Fruit fly (Drosophila melanogaster) whole organism, embryonic: ENCODE results near the gene Nf1.
A peak's percentile ranks its signal among the peaks of the same experiment; 100 is the strongest.

Source experiments
- Abd-B ChIP-seq: fragments of 200-800 bp; sonication (Bioruptor generic); optimal IDR thresholded peaks from 2 replicates; lab custom pipeline; 2018; ENCODE audit warnings: missing biosample characterization, mild to moderate bottlenecking, missing genetic modification characterization, moderate library complexity
- CG10979 ChIP-seq: fragments of 200-800 bp; sonication (Bioruptor generic); optimal IDR thresholded peaks from 2 replicates; lab custom pipeline; 2018; ENCODE audit warnings: missing biosample characterization, mild to moderate bottlenecking, missing genetic modification characterization, moderate library complexity
- CG11247 ChIP-seq: fragments of 200-800 bp; sonication (Bioruptor generic); IDR thresholded peaks from 2 replicates; pipeline ENCODE4 v1.3.6; 2022; ENCODE audit warnings: missing biosample characterization, missing genetic modification characterization
- CG11723 ChIP-seq: fragments of 200-800 bp; sonication (Bioruptor generic); optimal IDR thresholded peaks from 2 replicates; lab custom pipeline; 2017; ENCODE audit warnings: missing biosample characterization, mild to moderate bottlenecking, missing genetic modification characterization
- CG13424 ChIP-seq: fragments of 200-800 bp; sonication (Bioruptor generic); optimal IDR thresholded peaks from 2 replicates; lab custom pipeline; 2019; ENCODE audit warnings: missing biosample characterization, mild to moderate bottlenecking, missing genetic modification characterization, moderate library complexity
- CG13894 ChIP-seq: fragments of 200-800 bp; sonication (Bioruptor generic); optimal IDR thresholded peaks from 3 replicates; lab custom pipeline; 2018; ENCODE audit warnings: missing biosample characterization, mild to moderate bottlenecking, missing genetic modification characterization, moderate library complexity
- CG14441 ChIP-seq: fragments of 200-800 bp; sonication (Bioruptor generic); IDR thresholded peaks from 2 replicates; pipeline ENCODE4 v1.3.6; 2022; ENCODE audit warnings: missing biosample characterization, missing genetic modification characterization
- CG15601 ChIP-seq: fragments of 200-800 bp; sonication (Bioruptor generic); optimal IDR thresholded peaks from 3 replicates; lab custom pipeline; 2019; ENCODE audit warnings: missing biosample characterization, mild to moderate bottlenecking, missing genetic modification characterization, moderate library complexity
- CG16779 ChIP-seq: fragments of 200-800 bp; sonication (Bioruptor generic); IDR thresholded peaks from 2 replicates; pipeline ENCODE4 v1.3.6; 2022; ENCODE audit warnings: missing biosample characterization, missing genetic modification characterization
- CG17359 ChIP-seq: fragments of 200-800 bp; sonication (Bioruptor generic); optimal IDR thresholded peaks from 3 replicates; lab custom pipeline; 2018; ENCODE audit warnings: missing biosample characterization, mild to moderate bottlenecking, missing genetic modification characterization, moderate library complexity
- CG1832 ChIP-seq: fragments of 200-800 bp; sonication (Bioruptor generic); optimal IDR thresholded peaks from 2 replicates; lab custom pipeline; 2017; ENCODE audit warnings: missing biosample characterization, mild to moderate bottlenecking, missing genetic modification characterization, inconsistent platforms
- CG2120 ChIP-seq: fragments of 200-800 bp; sonication (Bioruptor generic); optimal IDR thresholded peaks from 3 replicates; lab custom pipeline; 2016; ENCODE audit warnings: missing biosample characterization, missing genetic modification characterization
- CG4282 ChIP-seq: fragments of 200-800 bp; sonication (Bioruptor generic); optimal IDR thresholded peaks from 2 replicates; lab custom pipeline; 2016; ENCODE audit warnings: missing biosample characterization, missing genetic modification characterization
- CG4707 ChIP-seq: fragments of 200-800 bp; sonication (Bioruptor generic); optimal IDR thresholded peaks from 2 replicates; lab custom pipeline; 2018; ENCODE audit warnings: missing biosample characterization, mild to moderate bottlenecking, missing genetic modification characterization, moderate library complexity
- CG7786 ChIP-seq: fragments of 200-800 bp; sonication (Bioruptor generic); optimal IDR thresholded peaks from 2 replicates; lab custom pipeline; 2016; ENCODE audit warnings: missing biosample characterization, missing genetic modification characterization
- CG8290 ChIP-seq, 3 experiments: fragments of 200-800 bp; sonication (Bioruptor generic); optimal IDR thresholded peaks; 2 replicates each; lab custom pipeline; 2016 to 2019; ENCODE audit warnings: missing biosample characterization in 3 of 3, missing genetic modification characterization in 3 of 3, mild to moderate bottlenecking in 2 of 3, moderate library complexity in 1 of 3
- CG9932 ChIP-seq: fragments of 200-800 bp; sonication (Bioruptor generic); IDR thresholded peaks from 2 replicates; pipeline ENCODE4 v1.3.6; 2022; ENCODE audit warnings: missing biosample characterization, missing genetic modification characterization
- CTCF ChIP-seq: fragments of 200-800 bp; sonication (Bioruptor generic); optimal IDR thresholded peaks from 2 replicates; lab custom pipeline; 2017; ENCODE audit warnings: missing biosample characterization, mild to moderate bottlenecking, missing genetic modification characterization, moderate library complexity
- Deaf1 ChIP-seq: fragments of 200-800 bp; optimal IDR thresholded peaks from 3 replicates; lab custom pipeline; 2019; ENCODE audit warnings: missing biosample characterization, mild to moderate bottlenecking, missing genetic modification characterization, moderate library complexity
- HLH4C ChIP-seq: fragments of 200-800 bp; sonication (Bioruptor generic); IDR thresholded peaks from 3 replicates; pipeline ENCODE4 v1.3.6; 2022; ENCODE audit warnings: missing biosample characterization, missing genetic modification characterization; ENCODE audit not compliant: partially characterized antibody
- Hey ChIP-seq: fragments of 200-800 bp; sonication (Bioruptor generic); optimal IDR thresholded peaks from 3 replicates; lab custom pipeline; 2018; ENCODE audit warnings: missing biosample characterization, mild to moderate bottlenecking, missing genetic modification characterization
- Jarid2 ChIP-seq: fragments of 200-800 bp; sonication (Bioruptor generic); optimal IDR thresholded peaks from 3 replicates; lab custom pipeline; 2017; ENCODE audit warnings: mild to moderate bottlenecking, missing biosample characterization, missing genetic modification reagents, missing genetic modification characterization
- Max ChIP-seq: fragments of 200-800 bp; sonication (Bioruptor generic); optimal IDR thresholded peaks from 2 replicates; lab custom pipeline; 2016; ENCODE audit warnings: missing biosample characterization, mild to moderate bottlenecking, missing genetic modification characterization
- NC2β ChIP-seq: fragments of 200-800 bp; sonication (Bioruptor generic); optimal IDR thresholded peaks from 2 replicates; lab custom pipeline; 2016; ENCODE audit warnings: missing biosample characterization, missing genetic modification characterization
- Neu2 ChIP-seq: fragments of 200-800 bp; sonication (Bioruptor generic); optimal IDR thresholded peaks from 3 replicates; lab custom pipeline; 2016; ENCODE audit warnings: missing biosample characterization, missing genetic modification characterization, borderline replicate concordance
- Poxn ChIP-seq: fragments of 200-800 bp; sonication (Bioruptor generic); IDR thresholded peaks from 2 replicates; pipeline ENCODE4 v1.3.6; 2022; ENCODE audit warnings: missing biosample characterization, missing genetic modification characterization
- Scr ChIP-seq: fragments of 200-800 bp; sonication (Bioruptor generic); IDR thresholded peaks from 2 replicates; pipeline ENCODE4 v1.3.6; 2022; ENCODE audit warnings: missing biosample characterization, missing genetic modification characterization; ENCODE audit not compliant: partially characterized antibody
- Sox102F ChIP-seq: fragments of 200-800 bp; sonication (Bioruptor generic); optimal IDR thresholded peaks from 2 replicates; lab custom pipeline; 2018; ENCODE audit warnings: missing biosample characterization, mild to moderate bottlenecking, missing genetic modification characterization, moderate library complexity
- Trl ChIP-seq, 3 experiments: fragments of >200 bp in 2 of 3; fragments of 200-800 bp in 1 of 3; sonication (Bioruptor generic) in 1 of 3; optimal IDR thresholded peaks; 2 replicates in 1 of 3; 3 replicates in 2 of 3; lab custom pipeline; 2016 to 2017; ENCODE audit warnings: missing biosample characterization in 1 of 3, missing genetic modification characterization in 1 of 3
- Xrp1 ChIP-seq: fragments of 200-800 bp; sonication (Bioruptor generic); IDR thresholded peaks from 2 replicates; pipeline ENCODE4 v1.3.6; 2022; ENCODE audit warnings: missing biosample characterization, missing genetic modification characterization
- ap ChIP-seq: fragments of 200-800 bp; sonication (Bioruptor generic); IDR thresholded peaks from 2 replicates; pipeline ENCODE4 v1.3.6; 2022; ENCODE audit warnings: missing biosample characterization, missing genetic modification characterization
- ara ChIP-seq: fragments of 200-800 bp; sonication (Bioruptor generic); IDR thresholded peaks from 2 replicates; pipeline ENCODE4 v1.3.6; 2022; ENCODE audit warnings: missing biosample characterization, missing genetic modification characterization
- bowl ChIP-seq: fragments of 200-800 bp; sonication (Bioruptor generic); IDR thresholded peaks from 2 replicates; pipeline ENCODE4 v1.3.6; 2022; ENCODE audit warnings: missing biosample characterization, missing genetic modification characterization
- cg ChIP-seq: fragments of 200-800 bp; sonication (Bioruptor generic); optimal IDR thresholded peaks from 3 replicates; lab custom pipeline; 2019; ENCODE audit warnings: missing biosample characterization, mild to moderate bottlenecking, missing genetic modification characterization, moderate library complexity
- chif ChIP-seq, 2 experiments: fragments of 200-800 bp; sonication (Bioruptor generic); optimal IDR thresholded peaks; 3 replicates each; lab custom pipeline; 2016; ENCODE audit warnings: missing biosample characterization in 2 of 2, missing genetic modification characterization in 2 of 2
- dmrt99B ChIP-seq: fragments of 200-800 bp; sonication (Bioruptor generic); optimal IDR thresholded peaks from 2 replicates; lab custom pipeline; 2018; ENCODE audit warnings: missing biosample characterization, mild to moderate bottlenecking, missing genetic modification characterization, moderate library complexity
- ewg ChIP-seq: fragments of 200-800 bp; sonication (Bioruptor generic); optimal IDR thresholded peaks from 3 replicates; lab custom pipeline; 2017; ENCODE audit warnings: mild to moderate bottlenecking, missing biosample characterization, missing genetic modification reagents, missing genetic modification characterization
- fru ChIP-seq: fragments of >200 bp; optimal IDR thresholded peaks from 2 replicates; lab custom pipeline; 2017
- gfzf ChIP-seq: fragments of 200-800 bp; sonication (Bioruptor generic); optimal IDR thresholded peaks from 2 replicates; lab custom pipeline; 2016; ENCODE audit warnings: missing biosample characterization, mild to moderate bottlenecking, missing genetic modification characterization, moderate library complexity
- nerfin-1 ChIP-seq: fragments of 200-800 bp; sonication (Bioruptor generic); optimal IDR thresholded peaks from 3 replicates; lab custom pipeline; 2019; ENCODE audit warnings: missing biosample characterization, mild to moderate bottlenecking, missing genetic modification characterization, moderate library complexity
- rib ChIP-seq: fragments of 200-800 bp; sonication (Bioruptor generic); IDR thresholded peaks from 2 replicates; pipeline ENCODE4 v1.3.6; 2022; ENCODE audit warnings: missing biosample characterization, missing genetic modification characterization
- run ChIP-seq: fragments of 200-800 bp; sonication (Bioruptor generic); optimal IDR thresholded peaks from 3 replicates; lab custom pipeline; 2018; ENCODE audit warnings: missing biosample characterization, mild to moderate bottlenecking, missing genetic modification characterization
- sd ChIP-seq: fragments of 200-800 bp; sonication (Bioruptor generic); optimal IDR thresholded peaks from 3 replicates; lab custom pipeline; 2018; ENCODE audit warnings: missing biosample characterization, mild to moderate bottlenecking, missing genetic modification characterization, moderate library complexity
- ttk ChIP-seq: fragments of 200-800 bp; sonication (Bioruptor generic); IDR thresholded peaks from 2 replicates; pipeline ENCODE4 v2.1.2; 2022; ENCODE audit warnings: missing biosample characterization, missing genetic modification characterization
- unc-4 ChIP-seq: fragments of 200-800 bp; sonication (Bioruptor generic); IDR thresholded peaks from 2 replicates; pipeline ENCODE4 v1.3.6; 2022; ENCODE audit warnings: missing biosample characterization, missing genetic modification characterization; ENCODE audit not compliant: partially characterized antibody
- zf30C ChIP-seq: fragments of 200-800 bp; sonication (Bioruptor generic); optimal IDR thresholded peaks from 3 replicates; lab custom pipeline; 2018; ENCODE audit warnings: missing biosample characterization, mild to moderate bottlenecking, missing genetic modification characterization
- zfh1 ChIP-seq: fragments of 200-800 bp; sonication (Bioruptor generic); IDR thresholded peaks from 3 replicates; pipeline ENCODE4 v1.3.6; 2022; ENCODE audit warnings: missing biosample characterization, missing genetic modification characterization

Gene Nf1

DNA sequence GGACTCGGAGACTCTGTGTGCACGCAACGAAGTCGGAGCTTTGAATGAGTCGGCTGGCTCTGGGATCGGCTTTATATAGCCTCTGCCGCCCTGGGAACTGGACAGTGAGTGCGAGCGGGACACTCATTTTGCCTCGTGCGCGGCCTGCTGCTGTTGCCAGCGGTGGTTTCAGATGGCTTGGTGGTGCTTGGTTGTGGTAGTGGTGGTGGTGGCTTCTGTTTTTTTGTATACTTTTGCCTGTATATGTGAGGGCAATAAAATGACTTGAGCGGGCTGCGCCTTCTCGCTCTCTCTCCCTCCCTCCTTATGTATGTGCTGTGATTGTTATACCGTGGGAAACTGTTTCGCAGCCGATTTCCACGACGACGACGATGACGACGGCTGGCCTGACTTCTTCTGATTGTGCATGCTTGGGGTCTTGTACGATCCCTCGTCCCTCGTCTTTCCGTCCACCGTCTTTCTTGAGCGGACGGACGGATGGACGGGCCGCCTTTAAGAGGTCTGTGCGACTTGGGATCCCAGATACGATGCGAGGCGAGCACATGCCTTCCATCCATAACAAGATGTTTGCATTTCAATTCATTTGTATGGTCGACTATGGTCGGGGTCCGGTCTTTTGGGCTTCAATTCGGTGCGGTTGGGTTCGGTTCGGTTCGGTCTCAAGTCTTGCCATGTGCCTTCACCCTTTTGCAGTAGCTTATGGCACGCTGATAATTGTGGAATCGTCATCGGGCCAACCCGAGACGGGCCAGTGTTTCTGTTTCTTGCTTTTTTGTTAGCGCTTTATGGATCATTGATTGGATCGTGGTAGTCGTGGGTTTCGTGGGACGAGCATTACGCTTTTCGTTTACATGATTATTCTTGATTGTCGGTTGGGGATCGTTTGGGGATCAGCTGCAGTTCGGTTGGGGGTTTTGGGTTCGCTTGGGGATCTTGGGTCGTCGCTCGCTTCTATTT lies 23.4 kb downstream of the Nf1 start (continued):
- TF ChIP-seq Abd-B (GFP tag; lab: Kevin White, UChicago) (peak; percentile 61), Jarid2 (GFP tag; lab: Kevin White, UChicago) (peak; percentile 88), fru (lab: Kevin White, UChicago) (no peak), dmrt99B (tag; lab: Kevin White, UChicago) (peak; percentile 14), Max (peak; percentile 32), CG8290 (GFP tag; optimal IDR thresholded peaks at IDR 0.05; lab: Kevin White, UChicago) (peak; percentile 19), CG8290 (tag; optimal IDR thresholded peaks at IDR 0.05; lab: Kevin White, UChicago) (no peak), gfzf (no peak), Deaf1 (tag; lab: Kevin White, UChicago) (peak; percentile 89), run (tag; lab: Kevin White, UChicago) (peak; percentile 55), CG9932 (GFP tag; lab: Robert Waterston, UW) (peak; percentile 36), ap (0 out of 2 replicates have a peak, but pooled peaks have one; percentile 13), CG4707 (GFP tag; lab: Kevin White, UChicago) (no peak), bowl (peak; percentile 55; the same call in 1 of the 2 replicates), NC2β (GFP tag; lab: Kevin White, UChicago) (peak; percentile 12), HLH4C (GFP tag; lab: Robert Waterston, UW) (peak; percentile 30; the same call in 1 of the 3 replicates), Scr (GFP tag; lab: Robert Waterston, UW) (no peak), unc-4 (GFP tag; lab: Robert Waterston, UW) (no peak), ttk (0 out of 2 replicates have a peak, but pooled peaks have one; percentile 12), CG11247 (GFP tag; lab: Robert Waterston, UW) (no peak), CG15601 (tag; lab: Kevin White, UChicago) (peak; percentile 26), CG1832 (GFP tag; lab: Kevin White, UChicago) (peak; percentile 89), Trl (optimal IDR thresholded peaks at IDR 0.05; lab: Kevin White, UChicago) (peak; percentile 10 to 36), Trl (GFP tag; optimal IDR thresholded peaks at IDR 0.05; lab: Kevin White, UChicago) (no peak), ara (GFP tag; lab: Robert Waterston, UW) (no peak), CTCF (GFP tag; lab: Kevin White, UChicago) (no peak), ewg (GFP tag; lab: Kevin White, UChicago) (peak; percentile 11), CG14441 (GFP tag; lab: Robert Waterston, UW) (no peak), CG16779 (GFP tag; lab: Robert Waterston, UW) (no peak), CG13424 (tag; lab: Kevin White, UChicago) (peak; percentile 6), CG11723 (GFP tag; lab: Kevin White, UChicago) (no peak), Xrp1 (no peak), CG7786 (no peak), zfh1 (GFP tag; lab: Robert Waterston, UW) (no peak), sd (peak; percentile 74), rib (GFP tag; lab: Robert Waterston, UW) (no peak), CG17359 (tag; lab: Kevin White, UChicago) (peak; percentile 17), Hey (tag; lab: Kevin White, UChicago) (peak; percentile 68), CG4282 (GFP tag; lab: Kevin White, UChicago) (peak; percentile 41), CG13894 (tag; lab: Kevin White, UChicago) (peak; percentile 3), zf30C (GFP tag; lab: Kevin White, UChicago) (peak; percentile 4), Sox102F (GFP tag; lab: Kevin White, UChicago) (no peak), CG2120 (GFP tag; lab: Kevin White, UChicago) (no peak), nerfin-1 (tag; lab: Kevin White, UChicago) (peak; percentile 59), Neu2 (no peak), Poxn (GFP tag; lab: Robert Waterston, UW) (no peak), cg (GFP tag; lab: Kevin White, UChicago) (peak; percentile 93), CG10979 (tag; lab: Kevin White, UChicago) (peak; percentile 11), chif (GFP tag; optimal IDR thresholded peaks at IDR 0.05; lab: Kevin White, UChicago) (peak in 1 of 2 experiments; percentile 35)
